Fruit fly (Drosophila melanogaster): Measurements from ENCODE around the gene CG7298.

The CG7298 gene

dm6 chr3L:20194731-20195130 is 8.8 kb downstream of the CG7298 start (continued):
- TF ChIP-seq CG3919 (GFP tag; optimal IDR thresholded peaks at IDR 0.05) = peak; percentile 66
- TF ChIP-seq Sox14 (GFP tag; optimal IDR thresholded peaks at IDR 0.05) = peak; percentile 74
- peak; percentile 16 to 18 for TF ChIP-seq salr (GFP tag; optimal IDR thresholded peaks at IDR 0.05)
- TF ChIP-seq Ets96B (tag; optimal IDR thresholded peaks at IDR 0.05) = peak; percentile 61
- peak; percentile 59 for TF ChIP-seq CG15336 (GFP tag; IDR thresholded peaks at IDR 0.05)
- peak; percentile 80 for TF ChIP-seq Hr39 (GFP tag; optimal IDR thresholded peaks at IDR 0.05)
- no peak for TF ChIP-seq Eip93F (GFP tag; optimal IDR thresholded peaks at IDR 0.05)
- peak; percentile 54 for TF ChIP-seq Ets21C (GFP tag; optimal IDR thresholded peaks at IDR 0.05)
- TF ChIP-seq CG10669 (GFP tag; optimal IDR thresholded peaks at IDR 0.05) = peak; percentile 43
- TF ChIP-seq Sox15 (GFP tag; optimal IDR thresholded peaks at IDR 0.05) = peak; percentile 25
- peak; percentile 29 for TF ChIP-seq CG8632 (GFP tag; optimal IDR thresholded peaks at IDR 0.05)
- peak; percentile 72 for TF ChIP-seq acj6 (GFP tag; optimal IDR thresholded peaks at IDR 0.05)
- TF ChIP-seq Blimp-1 (GFP tag; optimal IDR thresholded peaks at IDR 0.05) = peak; percentile 19
- no peak for TF ChIP-seq svp (GFP tag)
- peak; percentile 34 for TF ChIP-seq CG11902 (GFP tag; optimal IDR thresholded peaks at IDR 0.05)
- TF ChIP-seq spab (GFP tag; optimal IDR thresholded peaks at IDR 0.05) = peak; percentile 32

DNA sequence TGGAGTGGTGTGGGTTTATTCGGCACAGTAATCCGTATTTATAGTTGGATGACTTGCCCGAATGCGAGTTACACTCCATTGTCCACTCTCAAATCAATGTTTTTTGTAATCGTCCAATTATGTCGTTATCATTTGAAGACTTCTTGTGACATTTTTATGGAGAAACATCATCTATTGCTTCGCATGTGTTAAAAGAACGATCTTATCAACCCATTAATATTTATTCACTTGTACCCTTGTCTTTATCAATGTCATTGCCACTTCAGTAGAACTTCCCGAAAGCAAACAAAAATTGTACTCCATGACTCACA is 9.8 kb downstream of the CG7298 start:
- TF ChIP-seq Hr38 (GFP tag; optimal IDR thresholded peaks at IDR 0.05) = no peak
- no peak for TF ChIP-seq CG10669 (GFP tag; optimal IDR thresholded peaks at IDR 0.05)
- TF ChIP-seq Hr4 (GFP tag; optimal IDR thresholded peaks at IDR 0.05) = no peak
- no peak for TF ChIP-seq fd85E (GFP tag; optimal IDR thresholded peaks at IDR 0.05)
- no peak for TF ChIP-seq CG6163 (GFP tag; IDR thresholded peaks at IDR 0.05)
- TF ChIP-seq Lpt (GFP tag; optimal IDR thresholded peaks at IDR 0.05) = no peak
- no peak for TF ChIP-seq CG11294 (GFP tag; IDR thresholded peaks at IDR 0.05)
- no peak for TF ChIP-seq Gug (GFP tag; IDR thresholded peaks at IDR 0.05)

DNA sequence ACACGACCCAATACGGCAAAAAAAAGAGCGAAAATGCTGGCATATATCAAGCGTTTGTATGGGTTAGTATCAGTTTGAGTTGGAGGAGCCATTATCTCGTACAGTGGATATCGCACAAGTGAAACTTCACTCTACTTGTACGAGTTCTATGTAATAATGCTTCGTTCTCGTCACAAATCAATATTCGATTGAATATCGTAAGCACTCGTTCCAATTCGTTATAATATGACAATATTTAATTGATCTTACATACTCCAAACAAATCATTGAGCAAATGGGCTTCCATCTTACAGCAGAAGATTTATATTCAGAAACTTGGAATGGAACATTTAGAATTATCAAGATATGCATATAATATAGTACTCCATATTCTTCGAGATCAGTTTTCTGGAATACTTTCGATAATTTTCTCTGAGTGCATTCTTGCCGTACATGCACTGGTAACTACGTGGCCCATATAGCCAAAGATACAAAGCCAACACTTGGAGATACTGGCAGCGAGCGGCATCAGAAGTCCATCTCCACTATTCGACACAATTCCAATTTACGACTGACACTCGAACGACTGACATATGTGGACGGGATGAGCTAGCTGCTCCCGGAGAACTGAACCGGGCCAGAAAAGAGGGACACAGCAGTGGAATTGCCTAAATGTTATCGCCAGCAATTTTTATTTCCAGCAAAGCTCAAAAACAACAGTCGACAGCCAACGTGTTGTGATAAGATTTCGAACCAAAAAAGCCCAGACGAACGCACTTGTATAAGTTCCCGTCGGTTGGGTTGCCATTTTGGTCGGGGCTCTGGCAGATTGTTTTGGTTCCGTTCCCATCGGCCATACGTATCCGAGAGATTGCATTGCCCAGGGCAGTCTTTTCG is 10.4 kb downstream of the CG7298 start:
- peak; percentile 31 for TF ChIP-seq Hr4 (GFP tag; optimal IDR thresholded peaks at IDR 0.05)
- TF ChIP-seq CG6854 (GFP tag; optimal IDR thresholded peaks at IDR 0.05) = no peak
- TF ChIP-seq Smox (GFP tag; optimal IDR thresholded peaks at IDR 0.05) = peak; percentile 47
- TF ChIP-seq achi (GFP tag; optimal IDR thresholded peaks at IDR 0.05) = peak; percentile 10
- peak; percentile 50 for TF ChIP-seq esn (GFP tag; optimal IDR thresholded peaks at IDR 0.05)
- TF ChIP-seq OdsH (GFP tag; optimal IDR thresholded peaks at IDR 0.05) = peak; percentile 35
- no peak for TF ChIP-seq fkh (GFP tag; optimal IDR thresholded peaks at IDR 0.05)
- no peak for TF ChIP-seq CG1621 (tag; optimal IDR thresholded peaks at IDR 0.05)
- TF ChIP-seq Met (GFP tag; optimal IDR thresholded peaks at IDR 0.05) = peak; percentile 40
- TF ChIP-seq salr (GFP tag; optimal IDR thresholded peaks at IDR 0.05) = no peak
- TF ChIP-seq Sox15 (GFP tag; optimal IDR thresholded peaks at IDR 0.05) = no peak
- TF ChIP-seq net (GFP tag; optimal IDR thresholded peaks at IDR 0.05) = no peak
- TF ChIP-seq Eip93F (GFP tag; optimal IDR thresholded peaks at IDR 0.05) = no peak
- TF ChIP-seq CG3919 (GFP tag; optimal IDR thresholded peaks at IDR 0.05) = no peak
- TF ChIP-seq fd85E (GFP tag; optimal IDR thresholded peaks at IDR 0.05) = no peak
- TF ChIP-seq CG34406 (GFP tag; optimal IDR thresholded peaks at IDR 0.05) = no peak
- TF ChIP-seq Lpt (GFP tag; optimal IDR thresholded peaks at IDR 0.05) = peak; percentile 1
- TF ChIP-seq CG15336 (GFP tag; IDR thresholded peaks at IDR 0.05) = no peak
- no peak for TF ChIP-seq fd59A (GFP tag; optimal IDR thresholded peaks at IDR 0.05)
- TF ChIP-seq CG6276 (GFP tag; optimal IDR thresholded peaks at IDR 0.05) = no peak
- TF ChIP-seq CG4318 (GFP tag; optimal IDR thresholded peaks at IDR 0.05) = no peak
- no peak for TF ChIP-seq CG8319 (GFP tag; optimal IDR thresholded peaks at IDR 0.05)
- TF ChIP-seq cyc (GFP tag; optimal IDR thresholded peaks at IDR 0.05) = peak; percentile 37
- TF ChIP-seq CG11762 (GFP tag; optimal IDR thresholded peaks at IDR 0.05; ENCODE audit: insufficient read depth) = no peak
- TF ChIP-seq CG10631 (GFP tag; optimal IDR thresholded peaks at IDR 0.05) = peak; percentile 31
- no peak for TF ChIP-seq ss (GFP tag; optimal IDR thresholded peaks at IDR 0.05)
- peak; percentile 27 for TF ChIP-seq CG32006 (GFP tag; optimal IDR thresholded peaks at IDR 0.05)
- TF ChIP-seq Blimp-1 (GFP tag; optimal IDR thresholded peaks at IDR 0.05) = no peak
- TF ChIP-seq CG16779 (tag; optimal IDR thresholded peaks at IDR 0.05) = no peak
- peak; percentile 45 for TF ChIP-seq Sox14 (GFP tag; optimal IDR thresholded peaks at IDR 0.05)
- no peak for TF ChIP-seq CG8632 (GFP tag; optimal IDR thresholded peaks at IDR 0.05)
- TF ChIP-seq CG3032 (tag; optimal IDR thresholded peaks at IDR 0.05) = no peak
- TF ChIP-seq CG9139 (GFP tag; optimal IDR thresholded peaks at IDR 0.05) = no peak
- TF ChIP-seq Eip78C (GFP tag) = peak; percentile 77
- peak; percentile 5 for TF ChIP-seq Ets96B (tag; optimal IDR thresholded peaks at IDR 0.05)

Measured in whole organism, prepupa.